Fruit fly (Drosophila melanogaster) whole organism, embryonic: ENCODE data around the gene pug.

Experiments
- Antp ChIP-seq: fragments of 200-800 bp; sonication (Bioruptor generic); optimal IDR thresholded peaks from 3 replicates; lab custom pipeline; 2016; ENCODE audit warnings: missing biosample characterization, missing genetic modification characterization
- Awh ChIP-seq: fragments of 200-800 bp; sonication (Bioruptor generic); IDR thresholded peaks from 2 replicates; pipeline ENCODE4, ENCODE4 v1.3.6; 2022; ENCODE audit warnings: missing biosample characterization, missing genetic modification characterization
- Bgb ChIP-seq: fragments of 200-800 bp; sonication (Bioruptor generic); IDR thresholded peaks from 2 replicates; pipeline ENCODE4 v1.3.6; 2022; ENCODE audit warnings: missing biosample characterization, missing genetic modification characterization; ENCODE audit not compliant: partially characterized antibody
- Blimp-1 ChIP-seq: fragments of 200-800 bp; sonication (Bioruptor generic); optimal IDR thresholded peaks from 3 replicates; lab custom pipeline; 2018; ENCODE audit warnings: missing biosample characterization, missing genetic modification characterization, mild to moderate bottlenecking, moderate library complexity, missing genetic modification reagents
- CG11085 ChIP-seq: fragments of 200-800 bp; sonication (Bioruptor generic); IDR thresholded peaks from 2 replicates; pipeline ENCODE4 v1.3.6; 2022; ENCODE audit warnings: missing biosample characterization, missing genetic modification characterization
- CG12155 ChIP-seq: fragments of 200-800 bp; sonication (Bioruptor generic); optimal IDR thresholded peaks from 3 replicates; lab custom pipeline; 2016; ENCODE audit warnings: missing biosample characterization, missing genetic modification characterization
- CG15479 ChIP-seq: fragments of 200-800 bp; sonication (Bioruptor generic); optimal IDR thresholded peaks from 3 replicates; lab custom pipeline; 2019; ENCODE audit warnings: missing biosample characterization, mild to moderate bottlenecking, missing genetic modification characterization, moderate library complexity
- CG1603 ChIP-seq: fragments of 200-800 bp; sonication (Bioruptor generic); optimal IDR thresholded peaks from 2 replicates; lab custom pipeline; 2019; ENCODE audit warnings: missing biosample characterization, mild to moderate bottlenecking, missing genetic modification characterization, moderate library complexity
- CG16779 ChIP-seq: fragments of 200-800 bp; sonication (Bioruptor generic); IDR thresholded peaks from 2 replicates; pipeline ENCODE4 v1.3.6; 2022; ENCODE audit warnings: missing biosample characterization, missing genetic modification characterization
- CG17612 ChIP-seq: fragments of 200-800 bp; sonication (Bioruptor generic); IDR thresholded peaks from 2 replicates; pipeline ENCODE4 v1.3.6; 2022; ENCODE audit warnings: missing biosample characterization, missing genetic modification characterization
- CG30020 ChIP-seq: fragments of 200-800 bp; optimal IDR thresholded peaks from 2 replicates; lab custom pipeline; 2019; ENCODE audit warnings: missing biosample characterization, mild to moderate bottlenecking, missing genetic modification characterization, moderate library complexity
- CG32532 ChIP-seq: fragments of 200-800 bp; sonication (Bioruptor generic); IDR thresholded peaks from 2 replicates; pipeline ENCODE4 v1.3.6; 2022; ENCODE audit warnings: missing biosample characterization, missing genetic modification characterization
- CG4360 ChIP-seq: fragments of 200-800 bp; sonication (Bioruptor generic); IDR thresholded peaks from 2 replicates; pipeline ENCODE4 v1.3.6; 2022; ENCODE audit warnings: missing biosample characterization, missing genetic modification characterization
- CG4730 ChIP-seq: fragments of 200-800 bp; sonication (Bioruptor generic); IDR thresholded peaks from 2 replicates; pipeline ENCODE4 v1.3.6; 2022; ENCODE audit warnings: missing biosample characterization, missing genetic modification characterization
- CG6765 ChIP-seq: fragments of 200-800 bp; sonication (Bioruptor generic); optimal IDR thresholded peaks from 3 replicates; lab custom pipeline; 2017; ENCODE audit warnings: missing biosample characterization, mild to moderate bottlenecking, missing genetic modification characterization
- CG7556 ChIP-seq: fragments of 200-800 bp; sonication (Bioruptor generic); optimal IDR thresholded peaks from 2 replicates; lab custom pipeline; 2017; ENCODE audit warnings: missing biosample characterization, mild to moderate bottlenecking, missing genetic modification characterization
- CG7928 ChIP-seq: fragments of 200-800 bp; sonication (Bioruptor generic); optimal IDR thresholded peaks from 2 replicates; lab custom pipeline; 2017; ENCODE audit warnings: missing biosample characterization, mild to moderate bottlenecking, missing genetic modification characterization
- CoRest ChIP-seq: fragments of 200-800 bp; sonication (Bioruptor generic); optimal IDR thresholded peaks from 3 replicates; lab custom pipeline; 2018; ENCODE audit warnings: missing biosample characterization, mild to moderate bottlenecking, missing genetic modification characterization, moderate library complexity
- CrebB ChIP-seq: fragments of 200-800 bp; sonication (Bioruptor generic); optimal IDR thresholded peaks from 3 replicates; lab custom pipeline; 2018; ENCODE audit warnings: missing biosample characterization, mild to moderate bottlenecking, missing genetic modification characterization
- Dip2 ChIP-seq: fragments of 200-800 bp; sonication (Bioruptor generic); IDR thresholded peaks from 2 replicates; pipeline ENCODE4 v1.3.6; 2022; ENCODE audit warnings: missing biosample characterization, missing genetic modification characterization
- ERR ChIP-seq: fragments of 200-800 bp; sonication (Bioruptor generic); optimal IDR thresholded peaks from 2 replicates; lab custom pipeline; 2016; ENCODE audit warnings: missing biosample characterization, missing genetic modification characterization
- Fer2 ChIP-seq: fragments of 200-800 bp; sonication (Bioruptor generic); optimal IDR thresholded peaks from 2 replicates; lab custom pipeline; 2018; ENCODE audit warnings: missing biosample characterization, mild to moderate bottlenecking, missing genetic modification characterization, moderate library complexity
- Lpt ChIP-seq: fragments of >200 bp; optimal IDR thresholded peaks from 2 replicates; lab custom pipeline; 2018; ENCODE audit warnings: missing biosample characterization, missing genetic modification characterization
- Meics ChIP-seq: fragments of 200-800 bp; sonication (Bioruptor generic); optimal IDR thresholded peaks from 2 replicates; lab custom pipeline; 2017; ENCODE audit warnings: missing biosample characterization, mild to moderate bottlenecking, missing genetic modification characterization
- Mrtf ChIP-seq: fragments of 200-800 bp; sonication (Bioruptor generic); IDR thresholded peaks from 3 replicates; pipeline ENCODE4 v1.3.6; 2022; ENCODE audit warnings: missing biosample characterization, missing genetic modification characterization
- Nf-YA ChIP-seq: fragments of 200-800 bp; sonication (Bioruptor generic); IDR thresholded peaks from 2 replicates; pipeline ENCODE4 v1.3.6; 2022; ENCODE audit warnings: missing biosample characterization, missing genetic modification characterization
- Sry-β ChIP-seq: fragments of 200-800 bp; sonication (Bioruptor generic); optimal IDR thresholded peaks from 2 replicates; lab custom pipeline; 2018; ENCODE audit warnings: missing biosample characterization, mild to moderate bottlenecking, missing genetic modification characterization, moderate library complexity
- Sry-δ ChIP-seq: fragments of 200-800 bp; sonication (Bioruptor generic); optimal IDR thresholded peaks from 2 replicates; lab custom pipeline; 2016; ENCODE audit warnings: missing biosample characterization, missing genetic modification characterization
- cas ChIP-seq: fragments of 200-800 bp; sonication (Bioruptor generic); IDR thresholded peaks from 2 replicates; pipeline ENCODE4 v1.3.6; 2022; ENCODE audit warnings: missing biosample characterization, missing genetic modification characterization
- ci ChIP-seq: fragments of 200-800 bp; sonication (Bioruptor generic); IDR thresholded peaks from 3 replicates; pipeline ENCODE4 v1.3.6; 2022; ENCODE audit warnings: missing biosample characterization, missing genetic modification characterization
- dati ChIP-seq: fragments of 200-800 bp; sonication (Bioruptor generic); IDR thresholded peaks from 2 replicates; pipeline ENCODE4 v1.3.6; 2022; ENCODE audit warnings: missing biosample characterization, missing genetic modification characterization
- fd96Cb ChIP-seq: fragments of 200-800 bp; sonication (Bioruptor generic); optimal IDR thresholded peaks from 2 replicates; lab custom pipeline; 2018; ENCODE audit warnings: missing biosample characterization, mild to moderate bottlenecking, missing genetic modification characterization, moderate library complexity
- grau ChIP-seq: fragments of 200-800 bp; optimal IDR thresholded peaks from 3 replicates; lab custom pipeline; 2019; ENCODE audit warnings: missing biosample characterization, mild to moderate bottlenecking, missing genetic modification characterization, moderate library complexity
- grn ChIP-seq: fragments of 200-800 bp; sonication (Bioruptor generic); optimal IDR thresholded peaks from 3 replicates; lab custom pipeline; 2017; ENCODE audit warnings: missing biosample characterization, missing genetic modification characterization
- h ChIP-seq: fragments of >200 bp; optimal IDR thresholded peaks from 2 replicates; lab custom pipeline; 2017
- hb ChIP-seq: fragments of 200-800 bp; sonication (Bioruptor generic); IDR thresholded peaks from 3 replicates; pipeline ENCODE4 v1.3.6; 2022; ENCODE audit warnings: missing biosample characterization, missing genetic modification characterization; ENCODE audit not compliant: partially characterized antibody
- ken ChIP-seq: fragments of 200-800 bp; sonication (Bioruptor generic); IDR thresholded peaks from 3 replicates; pipeline ENCODE4 v1.3.6; 2022; ENCODE audit warnings: missing biosample characterization, missing genetic modification characterization
- lbe ChIP-seq: fragments of 200-800 bp; sonication (Bioruptor generic); optimal IDR thresholded peaks from 2 replicates; lab custom pipeline; 2016; ENCODE audit warnings: missing biosample characterization, mild to moderate bottlenecking, missing genetic modification characterization
- lola ChIP-seq, 3 experiments: fragments of >200 bp in 2 of 3; fragments of 200-800 bp in 1 of 3; sonication (Bioruptor generic) in 1 of 3; optimal IDR thresholded peaks; 2 replicates each; lab custom pipeline; 2017 to 2019; ENCODE audit warnings: missing biosample characterization in 3 of 3, missing genetic modification characterization in 3 of 3, mild to moderate bottlenecking in 1 of 3, moderate library complexity in 1 of 3
- lov ChIP-seq, 2 experiments: fragments of 200-800 bp in 1 of 2; fragments of >200 bp in 1 of 2; sonication (Bioruptor generic) in 1 of 2; IDR thresholded peaks in 1 of 2; optimal IDR thresholded peaks in 1 of 2; 2 replicates in 1 of 2; 3 replicates in 1 of 2; pipeline versions ENCODE4 v1.3.6 to Lab custom; 2017 to 2022; ENCODE audit warnings: missing biosample characterization in 1 of 2, missing genetic modification characterization in 1 of 2
- luna ChIP-seq: fragments of 200-800 bp; sonication (Bioruptor generic); optimal IDR thresholded peaks from 2 replicates; lab custom pipeline; 2016; ENCODE audit warnings: missing biosample characterization, missing genetic modification characterization
- p53 ChIP-seq: fragments of 200-800 bp; sonication (Bioruptor generic); optimal IDR thresholded peaks from 2 replicates; lab custom pipeline; 2016; ENCODE audit warnings: missing biosample characterization, missing genetic modification characterization
- rib ChIP-seq: fragments of 200-800 bp; sonication (Bioruptor generic); IDR thresholded peaks from 2 replicates; pipeline ENCODE4 v1.3.6; 2022; ENCODE audit warnings: missing biosample characterization, missing genetic modification characterization
- sc ChIP-seq, 3 experiments: fragments of >200 bp in 2 of 3; fragments of 200-800 bp in 1 of 3; sonication (Bioruptor generic) in 1 of 3; optimal IDR thresholded peaks; 2 replicates in 2 of 3; 3 replicates in 1 of 3; lab custom pipeline; 2017; ENCODE audit warnings: mild to moderate bottlenecking in 1 of 3, missing biosample characterization in 1 of 3, missing genetic modification characterization in 1 of 3, missing genetic modification reagents in 1 of 3
- sima ChIP-seq: fragments of 200-800 bp; sonication (Bioruptor generic); optimal IDR thresholded peaks from 2 replicates; lab custom pipeline; 2016; ENCODE audit warnings: missing biosample characterization, missing genetic modification characterization
- slp2 ChIP-seq: fragments of 200-800 bp; sonication (Bioruptor generic); optimal IDR thresholded peaks from 2 replicates; lab custom pipeline; 2016; ENCODE audit warnings: missing biosample characterization, missing genetic modification characterization
- stwl ChIP-seq: fragments of 200-800 bp; sonication (Bioruptor generic); optimal IDR thresholded peaks from 3 replicates; lab custom pipeline; 2018; ENCODE audit warnings: missing biosample characterization, mild to moderate bottlenecking, missing genetic modification characterization, moderate library complexity
- tap ChIP-seq: fragments of 200-800 bp; optimal IDR thresholded peaks from 3 replicates; lab custom pipeline; 2019; ENCODE audit warnings: missing biosample characterization, mild to moderate bottlenecking, missing genetic modification characterization, moderate library complexity
- wek ChIP-seq: fragments of 200-800 bp; sonication (Bioruptor generic); optimal IDR thresholded peaks from 3 replicates; lab custom pipeline; 2018; ENCODE audit warnings: missing biosample characterization, mild to moderate bottlenecking, missing genetic modification characterization, moderate library complexity
- zfh1 ChIP-seq: fragments of 200-800 bp; sonication (Bioruptor generic); IDR thresholded peaks from 3 replicates; pipeline ENCODE4 v1.3.6; 2022; ENCODE audit warnings: missing biosample characterization, missing genetic modification characterization

pug gene

DNA sequence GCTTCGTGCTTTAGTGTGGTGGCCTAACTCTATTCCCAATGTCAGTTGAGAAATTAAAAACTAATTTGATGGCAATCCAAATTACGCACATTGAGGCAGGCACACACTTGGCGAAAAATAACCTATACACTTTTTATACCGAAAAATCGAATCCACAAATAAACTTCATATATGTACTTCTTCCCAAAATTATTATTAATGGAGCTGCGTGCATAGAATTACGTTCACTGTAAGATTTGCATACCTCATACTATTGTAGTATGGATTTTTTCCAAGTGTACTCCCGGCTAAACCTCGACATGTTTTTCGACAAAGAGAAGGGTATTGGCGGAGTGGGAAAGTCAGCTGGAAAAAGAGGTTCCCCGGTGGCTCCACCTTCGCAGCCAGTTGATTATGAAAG lies 12.1 kb upstream of the pug start (continued):
- TF ChIP-seq CG1603 (tag; lab: Kevin White, UChicago) (peak; percentile 76), Nf-YA (GFP tag; lab: Robert Waterston, UW) (0 out of 2 replicates have a peak, but pooled peaks have one; percentile 18), CG30020 (tag; lab: Kevin White, UChicago) (no peak), stwl (tag; lab: Kevin White, UChicago) (no peak), sc (optimal IDR thresholded peaks at IDR 0.05; lab: Kevin White, UChicago) (no peak), sc (GFP tag; optimal IDR thresholded peaks at IDR 0.05; lab: Kevin White, UChicago) (no peak), Meics (GFP tag; lab: Kevin White, UChicago) (peak; percentile 36), Lpt (no peak), Fer2 (tag; lab: Kevin White, UChicago) (no peak), CG4730 (GFP tag; lab: Robert Waterston, UW) (peak; percentile 52; the same call in 1 of the 2 replicates), zfh1 (GFP tag; lab: Robert Waterston, UW) (peak; percentile 74), CG17612 (GFP tag; lab: Robert Waterston, UW) (peak; percentile 25; the same call in 1 of the 2 replicates), Dip2 (no peak), Blimp-1 (GFP tag; lab: Kevin White, UChicago) (peak; percentile 74), grn (GFP tag; lab: Kevin White, UChicago) (no peak), Antp (GFP tag; lab: Kevin White, UChicago) (peak; percentile 58), ci (GFP tag; lab: Robert Waterston, UW) (peak; percentile 88), CG16779 (GFP tag; lab: Robert Waterston, UW) (no peak), p53 (peak; percentile 39), wek (GFP tag; lab: Kevin White, UChicago) (peak; percentile 13), CG15479 (no peak), tap (peak; percentile 72), fd96Cb (tag; lab: Kevin White, UChicago) (peak; percentile 53), CG4360 (peak; percentile 13; the same call in 1 of the 2 replicates), CG12155 (peak; percentile 3), luna (GFP tag; lab: Kevin White, UChicago) (no peak), Sry-β (GFP tag; lab: Kevin White, UChicago) (no peak), grau (tag; lab: Kevin White, UChicago) (peak; percentile 57), ERR (GFP tag; lab: Kevin White, UChicago) (peak; percentile 35), cas (GFP tag; lab: Robert Waterston, UW) (no peak), lov (optimal IDR thresholded peaks at IDR 0.05; lab: Kevin White, UChicago) (no peak), lov (GFP tag; IDR thresholded peaks at IDR 0.05; lab: Robert Waterston, UW) (0 out of 3 replicates have a peak, but pooled peaks have one; percentile 40), CoRest (tag; lab: Kevin White, UChicago) (peak; percentile 59), lola (GFP tag; optimal IDR thresholded peaks at IDR 0.05; lab: Kevin White, UChicago) (no peak), CG6765 (GFP tag; lab: Kevin White, UChicago) (no peak), ken (GFP tag; lab: Robert Waterston, UW) (peak; percentile 65), CG11085 (GFP tag; lab: Robert Waterston, UW) (no peak), CG7928 (GFP tag; lab: Kevin White, UChicago) (no peak), h (no peak), sima (no peak), rib (no peak), CG7556 (GFP tag; lab: Kevin White, UChicago) (peak; percentile 56), slp2 (GFP tag; lab: Kevin White, UChicago) (peak; percentile 62), Mrtf (GFP tag; lab: Robert Waterston, UW) (0 out of 3 replicates have a peak, but pooled peaks have one; percentile 45), CrebB (tag; lab: Kevin White, UChicago) (peak; percentile 5), Bgb (no peak), dati (GFP tag; lab: Robert Waterston, UW) (no peak), hb (GFP tag; lab: Robert Waterston, UW) (no peak), lbe (GFP tag; lab: Kevin White, UChicago) (no peak), Sry-δ (peak; percentile 21), Awh (GFP tag; lab: Robert Waterston, UW) (peak; percentile 82), CG32532 (peak; percentile 61)
